Fruit fly (Drosophila melanogaster) whole organism, embryonic: Measurements from ENCODE around the gene btv.
A peak's percentile ranks its signal among the peaks of the same experiment; 100 is the strongest.

Experiments used
- Bteb2 ChIP-seq: fragments of 200-800 bp; sonication (Bioruptor generic); optimal IDR thresholded peaks from 2 replicates; lab custom pipeline; 2016; ENCODE audit warnings: missing biosample characterization, missing genetic modification characterization
- CG10654 ChIP-seq: fragments of 200-800 bp; sonication (Bioruptor generic); optimal IDR thresholded peaks from 2 replicates; lab custom pipeline; 2016; ENCODE audit warnings: missing biosample characterization, missing genetic modification characterization
- CG11504 ChIP-seq: fragments of 200-800 bp; sonication (Bioruptor generic); optimal IDR thresholded peaks from 3 replicates; lab custom pipeline; 2019; ENCODE audit warnings: missing biosample characterization, mild to moderate bottlenecking, missing genetic modification characterization, moderate library complexity
- CG12236 ChIP-seq: fragments of 200-800 bp; sonication (Bioruptor generic); optimal IDR thresholded peaks from 2 replicates; lab custom pipeline; 2016; ENCODE audit warnings: missing biosample characterization, missing genetic modification characterization
- CG13424 ChIP-seq: fragments of 200-800 bp; sonication (Bioruptor generic); optimal IDR thresholded peaks from 2 replicates; lab custom pipeline; 2019; ENCODE audit warnings: missing biosample characterization, mild to moderate bottlenecking, missing genetic modification characterization, moderate library complexity
- CG14014 ChIP-seq: fragments of 200-800 bp; sonication (Bioruptor generic); IDR thresholded peaks from 2 replicates; pipeline ENCODE4 v1.3.6; 2022; ENCODE audit warnings: missing biosample characterization, missing genetic modification characterization
- CG15514 ChIP-seq: fragments of 200-800 bp; sonication (Bioruptor generic); optimal IDR thresholded peaks from 3 replicates; lab custom pipeline; 2017; ENCODE audit warnings: missing biosample characterization, missing genetic modification characterization, mild to moderate bottlenecking, moderate library complexity, missing genetic modification reagents
- CG17802 ChIP-seq: fragments of 200-800 bp; sonication (Bioruptor generic); optimal IDR thresholded peaks from 2 replicates; lab custom pipeline; 2018; ENCODE audit warnings: missing biosample characterization, mild to moderate bottlenecking, missing genetic modification characterization, moderate library complexity
- CG2120 ChIP-seq: fragments of 200-800 bp; sonication (Bioruptor generic); optimal IDR thresholded peaks from 3 replicates; lab custom pipeline; 2016; ENCODE audit warnings: missing biosample characterization, missing genetic modification characterization
- CG31224 ChIP-seq: fragments of 200-800 bp; sonication (Bioruptor generic); IDR thresholded peaks from 2 replicates; pipeline ENCODE4 v1.3.6; 2022; ENCODE audit warnings: missing biosample characterization, missing genetic modification characterization
- CG6689 ChIP-seq: fragments of 200-800 bp; sonication (Bioruptor generic); IDR thresholded peaks from 2 replicates; pipeline ENCODE4 v1.3.6; 2022; ENCODE audit warnings: missing biosample characterization, missing genetic modification characterization
- CG8388 ChIP-seq: fragments of 200-800 bp; sonication (Bioruptor generic); optimal IDR thresholded peaks from 2 replicates; lab custom pipeline; 2019; ENCODE audit warnings: missing biosample characterization, mild to moderate bottlenecking, missing genetic modification characterization, moderate library complexity
- Elba2 ChIP-seq: fragments of 200-800 bp; sonication (Bioruptor generic); optimal IDR thresholded peaks from 3 replicates; lab custom pipeline; 2016; ENCODE audit warnings: missing biosample characterization, missing genetic modification characterization
- Ets65A ChIP-seq: fragments of 200-800 bp; sonication (Bioruptor generic); peaks from one replicate; lab custom pipeline; 2016; ENCODE audit warnings: missing biosample characterization, missing genetic modification characterization
- H2.0 ChIP-seq: fragments of 200-800 bp; sonication (Bioruptor generic); IDR thresholded peaks from 2 replicates; pipeline ENCODE4 v1.3.6; 2022; ENCODE audit warnings: missing biosample characterization, missing genetic modification characterization
- Ptx1 ChIP-seq: fragments of 200-800 bp; sonication (Bioruptor generic); IDR thresholded peaks from 2 replicates; pipeline ENCODE4 v1.3.6; 2022; ENCODE audit warnings: missing biosample characterization, missing genetic modification characterization
- Ravus ChIP-seq: fragments of 200-800 bp; sonication (Bioruptor generic); IDR thresholded peaks from 2 replicates; pipeline ENCODE4 v1.3.6; 2022; ENCODE audit warnings: missing biosample characterization, missing genetic modification characterization
- Rx ChIP-seq: fragments of 200-800 bp; sonication (Bioruptor generic); IDR thresholded peaks from 2 replicates; pipeline ENCODE4 v1.3.6; 2022; ENCODE audit warnings: missing biosample characterization, missing genetic modification characterization
- Sox102F ChIP-seq: fragments of 200-800 bp; sonication (Bioruptor generic); optimal IDR thresholded peaks from 2 replicates; lab custom pipeline; 2018; ENCODE audit warnings: missing biosample characterization, mild to moderate bottlenecking, missing genetic modification characterization, moderate library complexity
- Xrp1 ChIP-seq: fragments of 200-800 bp; sonication (Bioruptor generic); IDR thresholded peaks from 2 replicates; pipeline ENCODE4 v1.3.6; 2022; ENCODE audit warnings: missing biosample characterization, missing genetic modification characterization
- ap ChIP-seq: fragments of 200-800 bp; sonication (Bioruptor generic); IDR thresholded peaks from 2 replicates; pipeline ENCODE4 v1.3.6; 2022; ENCODE audit warnings: missing biosample characterization, missing genetic modification characterization
- chn ChIP-seq: fragments of 200-800 bp; sonication (Bioruptor generic); optimal IDR thresholded peaks from 2 replicates; lab custom pipeline; 2016; ENCODE audit warnings: missing biosample characterization, missing genetic modification characterization
- ci ChIP-seq: fragments of 200-800 bp; sonication (Bioruptor generic); IDR thresholded peaks from 3 replicates; pipeline ENCODE4 v1.3.6; 2022; ENCODE audit warnings: missing biosample characterization, missing genetic modification characterization
- cwo ChIP-seq: fragments of 200-800 bp; sonication (Bioruptor generic); optimal IDR thresholded peaks from 3 replicates; lab custom pipeline; 2017; ENCODE audit warnings: missing biosample characterization, missing genetic modification characterization, mild to moderate bottlenecking, moderate library complexity, missing genetic modification reagents
- danr ChIP-seq: fragments of 200-800 bp; sonication (Bioruptor generic); IDR thresholded peaks from 2 replicates; pipeline ENCODE4 v1.3.6; 2022; ENCODE audit warnings: missing biosample characterization, missing genetic modification characterization
- dimm ChIP-seq: fragments of 200-800 bp; sonication (Bioruptor generic); IDR thresholded peaks from 2 replicates; pipeline ENCODE4 v1.3.6; 2022; ENCODE audit warnings: missing biosample characterization, missing genetic modification characterization
- ewg ChIP-seq: fragments of 200-800 bp; sonication (Bioruptor generic); optimal IDR thresholded peaks from 3 replicates; lab custom pipeline; 2017; ENCODE audit warnings: mild to moderate bottlenecking, missing biosample characterization, missing genetic modification reagents, missing genetic modification characterization
- exex ChIP-seq: fragments of 200-800 bp; sonication (Bioruptor generic); optimal IDR thresholded peaks from 4 replicates; lab custom pipeline; 2018; ENCODE audit warnings: missing biosample characterization, mild to moderate bottlenecking, missing genetic modification characterization, moderate library complexity
- fd64A ChIP-seq: fragments of 200-800 bp; sonication (Bioruptor generic); optimal IDR thresholded peaks from 3 replicates; lab custom pipeline; 2018; ENCODE audit warnings: missing biosample characterization, mild to moderate bottlenecking, missing genetic modification characterization
- fd96Cb ChIP-seq: fragments of 200-800 bp; sonication (Bioruptor generic); optimal IDR thresholded peaks from 2 replicates; lab custom pipeline; 2018; ENCODE audit warnings: missing biosample characterization, mild to moderate bottlenecking, missing genetic modification characterization, moderate library complexity
- fu2 ChIP-seq: fragments of 200-800 bp; sonication (Bioruptor generic); optimal IDR thresholded peaks from 2 replicates; lab custom pipeline; 2016; ENCODE audit warnings: missing biosample characterization, missing genetic modification characterization
- gem ChIP-seq: fragments of 200-800 bp; sonication (Bioruptor generic); optimal IDR thresholded peaks from 2 replicates; lab custom pipeline; 2019; ENCODE audit warnings: missing biosample characterization, mild to moderate bottlenecking, missing genetic modification characterization, moderate library complexity
- lab ChIP-seq: fragments of 200-800 bp; sonication (Bioruptor generic); optimal IDR thresholded peaks from 3 replicates; lab custom pipeline; 2017; ENCODE audit warnings: missing biosample characterization, missing genetic modification characterization, mild to moderate bottlenecking, moderate library complexity, missing genetic modification reagents
- nerfin-2 ChIP-seq: fragments of 200-800 bp; sonication (Bioruptor generic); IDR thresholded peaks from 2 replicates; pipeline ENCODE4 v1.3.6; 2022; ENCODE audit warnings: missing biosample characterization, missing genetic modification characterization; ENCODE audit not compliant: partially characterized antibody
- peb ChIP-seq: fragments of 200-800 bp; sonication (Bioruptor generic); IDR thresholded peaks from 2 replicates; pipeline ENCODE4 v1.3.6; 2022; ENCODE audit warnings: missing biosample characterization, missing genetic modification characterization
- pita ChIP-seq: fragments of 200-800 bp; sonication (Bioruptor generic); optimal IDR thresholded peaks from 2 replicates; lab custom pipeline; 2017; ENCODE audit warnings: missing biosample characterization, mild to moderate bottlenecking, missing genetic modification characterization
- ranshi ChIP-seq: fragments of 200-800 bp; sonication (Bioruptor generic); IDR thresholded peaks from 2 replicates; pipeline ENCODE4 v1.3.6; 2022; ENCODE audit warnings: missing biosample characterization, missing genetic modification characterization
- sim ChIP-seq: fragments of 200-800 bp; sonication (Bioruptor generic); IDR thresholded peaks from 2 replicates; pipeline ENCODE4 v1.3.6; 2022; ENCODE audit warnings: missing biosample characterization, missing genetic modification characterization
- slbo ChIP-seq: fragments of 200-800 bp; sonication (Bioruptor generic); IDR thresholded peaks from 2 replicates; pipeline ENCODE4 v1.3.6; 2022; ENCODE audit warnings: missing biosample characterization, missing genetic modification characterization
- stwl ChIP-seq: fragments of 200-800 bp; sonication (Bioruptor generic); optimal IDR thresholded peaks from 3 replicates; lab custom pipeline; 2018; ENCODE audit warnings: missing biosample characterization, mild to moderate bottlenecking, missing genetic modification characterization, moderate library complexity
- tio ChIP-seq: fragments of 200-800 bp; sonication (Bioruptor generic); optimal IDR thresholded peaks from 2 replicates; lab custom pipeline; 2017; ENCODE audit warnings: missing biosample characterization, missing genetic modification characterization, inconsistent platforms
- tll ChIP-seq, 2 experiments: fragments of 200-800 bp in 1 of 2; fragments of >200 bp in 1 of 2; sonication (Bioruptor generic) in 1 of 2; optimal IDR thresholded peaks; 2 replicates each; lab custom pipeline; 2017 to 2019; ENCODE audit warnings: missing biosample characterization in 2 of 2, missing genetic modification characterization in 2 of 2, mild to moderate bottlenecking in 1 of 2, moderate library complexity in 1 of 2
- z ChIP-seq: fragments of 200-800 bp; sonication (Bioruptor generic); IDR thresholded peaks from 3 replicates; pipeline ENCODE4 v1.3.6; 2022; ENCODE audit warnings: missing biosample characterization, missing genetic modification characterization

btv gene

dm6 chr2L:17921527-17921926 is 60.7 kb downstream of the btv start (continued):
- TF ChIP-seq Ets65A (GFP tag; lab: Kevin White, UChicago) = peak; percentile 21
- TF ChIP-seq tio (GFP tag; lab: Kevin White, UChicago) = peak; percentile 0
- TF ChIP-seq gem (tag; lab: Kevin White, UChicago) = peak; percentile 65
- peak; percentile 47 for TF ChIP-seq Sox102F (GFP tag; lab: Kevin White, UChicago)
- no peak for TF ChIP-seq pita (GFP tag; lab: Kevin White, UChicago)
- TF ChIP-seq ranshi (GFP tag; lab: Robert Waterston, UW) = peak; percentile 26; the same call in 1 of the 2 replicates
- TF ChIP-seq CG17802 (tag; lab: Kevin White, UChicago) = no peak
- no peak for TF ChIP-seq peb (GFP tag; lab: Robert Waterston, UW)
- TF ChIP-seq cwo (GFP tag; lab: Kevin White, UChicago) = peak; percentile 17
- peak; percentile 15; the same call in 1 of the 2 replicates for TF ChIP-seq Ptx1
- peak; percentile 30 for TF ChIP-seq fd96Cb (tag; lab: Kevin White, UChicago)
- TF ChIP-seq CG14014 (GFP tag; lab: Robert Waterston, UW) = no peak
- peak; percentile 17 for TF ChIP-seq CG2120 (GFP tag; lab: Kevin White, UChicago)
- peak; percentile 34 for TF ChIP-seq CG13424 (tag; lab: Kevin White, UChicago)
- no peak for TF ChIP-seq CG8388 (GFP tag; lab: Kevin White, UChicago)
- TF ChIP-seq stwl (tag; lab: Kevin White, UChicago) = no peak
- no peak for TF ChIP-seq Bteb2 (GFP tag; lab: Kevin White, UChicago)
- no peak for TF ChIP-seq CG12236 (GFP tag; lab: Kevin White, UChicago)
- TF ChIP-seq CG11504 (tag; lab: Kevin White, UChicago) = peak; percentile 59
- TF ChIP-seq dimm = no peak
- TF ChIP-seq slbo = peak; percentile 24; the same call in 1 of the 2 replicates
- 0 out of 2 replicates have a peak, but pooled peaks have one; percentile 19 for TF ChIP-seq CG6689 (GFP tag; lab: Robert Waterston, UW)
- peak; percentile 63 for TF ChIP-seq lab (GFP tag; lab: Kevin White, UChicago)
- TF ChIP-seq Xrp1 (GFP tag; lab: Robert Waterston, UW) = no peak
- 0 out of 2 replicates have a peak, but pooled peaks have one; percentile 15 for TF ChIP-seq ap (GFP tag; lab: Robert Waterston, UW)
- TF ChIP-seq chn = no peak
- TF ChIP-seq CG15514 (GFP tag; lab: Kevin White, UChicago) = no peak
- TF ChIP-seq, all 482 proteins: peak for 45

dm6 chr2L:17914923-17915322 is 67.3 kb downstream of the btv start, which contains the start of gene CG43271:
Gene CG43271 (minus strand): TSS chr2L:17915023.
- TF ChIP-seq CG31224 (GFP tag; lab: Robert Waterston, UW) (no peak), ci (GFP tag; lab: Robert Waterston, UW) (no peak), ewg (GFP tag; lab: Kevin White, UChicago) (no peak), Ravus (GFP tag; lab: Robert Waterston, UW) (no peak), Elba2 (GFP tag; lab: Kevin White, UChicago) (no peak), CG10654 (GFP tag; lab: Kevin White, UChicago) (no peak), z (GFP tag; lab: Robert Waterston, UW) (no peak), exex (tag; lab: Kevin White, UChicago) (no peak), H2.0 (GFP tag; lab: Robert Waterston, UW) (no peak), danr (no peak), Rx (GFP tag; lab: Robert Waterston, UW) (no peak), fu2 (no peak), nerfin-2 (GFP tag; lab: Robert Waterston, UW) (no peak), Bteb2 (GFP tag; lab: Kevin White, UChicago) (no peak), sim (GFP tag; lab: Robert Waterston, UW) (no peak), fd64A (GFP tag; lab: Kevin White, UChicago) (no peak), tll (GFP tag; optimal IDR thresholded peaks at IDR 0.05; lab: Kevin White, UChicago) (no peak)
